Worm (Caenorhabditis elegans) whole organism, L1 larva: ENCODE measurements around the gene nhr-149.
A peak's percentile ranks its signal among the peaks of the same experiment; 100 is the strongest.

Experiments
- C34B4.2 ChIP-seq: sonication (generic microtip); optimal IDR thresholded peaks from 2 replicates; lab custom pipeline; 2017; ENCODE audit warnings: mild to moderate bottlenecking, missing genetic modification characterization, missing compliant biosample characterization
- Y116A8C.19 ChIP-seq: sonication (generic microtip); optimal IDR thresholded peaks from 2 replicates; lab custom pipeline; 2016; ENCODE audit warnings: missing compliant biosample characterization, missing genetic modification characterization, borderline replicate concordance
- blmp-1 ChIP-seq: fragments of 150-350 bp; optimal IDR thresholded peaks from 2 replicates; lab custom pipeline; 2014; ENCODE audit warnings: missing biosample characterization, missing genetic modification characterization
- ceh-8 ChIP-seq: fragments of 200-800 bp; sonication (Bioruptor generic); optimal IDR thresholded peaks from 2 replicates; lab custom pipeline; 2018; ENCODE audit warnings: mild to moderate bottlenecking, missing genetic modification characterization, moderate library complexity, missing compliant biosample characterization
- efl-1 ChIP-seq, 4 experiments: fragments of 150-350 bp; optimal IDR thresholded peaks in 3 of 4; peaks in 1 of 4; 1 replicate in 1 of 4; 2 replicates in 3 of 4; lab custom pipeline; 2014; ENCODE audit warnings: missing biosample characterization in 2 of 4, missing genetic modification characterization in 2 of 4, missing genetic modification reagents in 2 of 4
- egl-13 ChIP-seq: sonication (generic microtip); optimal IDR thresholded peaks from 2 replicates; lab custom pipeline; 2016; ENCODE audit warnings: missing genotype, missing genetic modification reagents, missing genetic modification characterization, missing compliant biosample characterization
- egl-27 ChIP-seq, 2 experiments: fragments of 150-350 bp in 1 of 2; sonication (generic microtip); optimal IDR thresholded peaks; 3 replicates each; lab custom pipeline; 2017 to 2018; ENCODE audit warnings: missing biosample characterization in 2 of 2, missing genetic modification characterization in 2 of 2, missing genetic modification reagents in 2 of 2
- elt-2 ChIP-seq: sonication (generic microtip); optimal IDR thresholded peaks from 2 replicates; lab custom pipeline; 2016; ENCODE audit warnings: missing genetic modification characterization, mild to moderate bottlenecking, inconsistent platforms, missing compliant biosample characterization, missing genetic modification reagents
- elt-3 ChIP-seq, 6 experiments: fragments of 150-350 bp in 1 of 6; sonication (generic microtip); optimal IDR thresholded peaks; 2 replicates each; lab custom pipeline; 2017 to 2018; ENCODE audit warnings: missing biosample characterization in 6 of 6, missing genetic modification characterization in 6 of 6, inconsistent platforms in 1 of 6
- fkh-8 ChIP-seq: sonication (generic microtip); optimal IDR thresholded peaks from 2 replicates; lab custom pipeline; 2016; ENCODE audit warnings: mild to moderate bottlenecking, missing genetic modification characterization, missing compliant biosample characterization
- hlh-4 ChIP-seq: sonication (generic microtip); optimal IDR thresholded peaks from 2 replicates; lab custom pipeline; 2016; ENCODE audit warnings: mild to moderate bottlenecking, missing genetic modification characterization, missing compliant biosample characterization
- lin-15B ChIP-seq: fragments of 150-350 bp; sonication (generic microtip); optimal IDR thresholded peaks from 3 replicates; lab custom pipeline; 2014; ENCODE audit warnings: missing biosample characterization, missing genetic modification characterization
- lin-39 ChIP-seq: fragments of 150-350 bp; optimal IDR thresholded peaks from 2 replicates; lab custom pipeline; 2014; ENCODE audit warnings: missing biosample characterization, missing genetic modification reagents, missing genetic modification characterization
- lsy-2 ChIP-seq, 2 experiments: fragments of 150-350 bp; optimal IDR thresholded peaks; 2 replicates each; lab custom pipeline; 2014; ENCODE audit warnings: missing biosample characterization in 2 of 2, missing genetic modification characterization in 2 of 2
- mef-2 ChIP-seq: fragments of 150-350 bp; optimal IDR thresholded peaks from 2 replicates; lab custom pipeline; 2014; ENCODE audit warnings: missing biosample characterization, missing genetic modification characterization
- nhr-71 ChIP-seq: sonication (generic microtip); optimal IDR thresholded peaks from 2 replicates; lab custom pipeline; 2016; ENCODE audit warnings: mild to moderate bottlenecking, missing genetic modification characterization, moderate library complexity, missing compliant biosample characterization
- nhr-85 ChIP-seq: sonication (generic microtip); peaks from one replicate; lab custom pipeline; 2016; ENCODE audit warnings: missing genetic modification characterization, inconsistent platforms, missing compliant biosample characterization
- nhr-90 ChIP-seq: sonication (generic microtip); optimal IDR thresholded peaks from 2 replicates; lab custom pipeline; 2016; ENCODE audit warnings: mild to moderate bottlenecking, missing genetic modification characterization, missing compliant biosample characterization; ENCODE audit not compliant: poor library complexity
- pqm-1 ChIP-seq: sonication (generic microtip); optimal IDR thresholded peaks from 3 replicates; lab custom pipeline; 2017; ENCODE audit warnings: missing biosample characterization, missing genetic modification characterization
- skn-1 ChIP-seq: fragments of 150-350 bp; optimal IDR thresholded peaks from 2 replicates; lab custom pipeline; 2014; ENCODE audit warnings: missing biosample characterization, missing genetic modification characterization
- sox-4 ChIP-seq: sonication (generic microtip); optimal IDR thresholded peaks from 2 replicates; lab custom pipeline; 2016; ENCODE audit warnings: missing genetic modification characterization, missing compliant biosample characterization
- sptf-1 ChIP-seq: fragments of 150-350 bp; optimal IDR thresholded peaks from 2 replicates; lab custom pipeline; 2014; ENCODE audit warnings: missing biosample characterization, missing genetic modification characterization
- swsn-7 ChIP-seq: sonication (generic microtip); optimal IDR thresholded peaks from 2 replicates; lab custom pipeline; 2016; ENCODE audit warnings: missing genetic modification characterization, missing compliant biosample characterization
- tbx-2 ChIP-seq: sonication (generic microtip); optimal IDR thresholded peaks from 2 replicates; lab custom pipeline; 2016; ENCODE audit warnings: missing genetic modification characterization, missing compliant biosample characterization

nhr-149 gene

ce11 chrV:7386052-7386573, 36.7 kb upstream of the nhr-149 start, which contains the start of gene srp-6 (continued):
- TF ChIP-seq hlh-4 (peak; percentile 57), ceh-8 (no peak), tbx-2 (tag; lab: Kevin White, UChicago) (no peak), Y116A8C.19 (no peak), elt-3 (tag; optimal IDR thresholded peaks at IDR 0.05; lab: Kevin White, UChicago) (no peak), nhr-85 (tag; lab: Kevin White, UChicago) (no peak), fkh-8 (tag; lab: Kevin White, UChicago) (peak; percentile 42), sptf-1 (tag; lab: Kevin White, UChicago) (no peak)

DNA sequence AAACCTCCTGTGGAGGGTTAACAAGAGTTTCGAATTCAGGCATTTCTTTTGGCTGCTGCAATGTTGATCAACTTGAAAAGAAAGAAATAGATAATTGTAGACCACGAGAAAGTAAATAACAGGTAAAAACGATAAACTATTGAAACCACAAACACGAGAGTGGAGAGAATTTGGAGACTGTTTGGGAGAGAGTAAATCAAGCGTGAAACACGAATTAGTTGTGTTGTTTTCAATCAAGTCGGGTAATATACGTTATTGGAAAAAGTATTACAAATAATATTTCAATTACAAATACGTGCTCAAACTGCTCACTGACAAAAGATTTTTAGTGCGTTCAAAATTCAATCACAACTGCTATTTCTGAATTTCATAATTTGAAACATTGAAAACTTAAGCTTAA, 31.6 kb upstream of the nhr-149 start, which contains the start of gene C03G6.17:
Gene C03G6.17 (minus strand): TSS at position 101 of the 400 bp plus-strand sequence.
- peak; percentile 63 for TF ChIP-seq nhr-85 (tag; lab: Kevin White, UChicago)
- peak; percentile 22 for TF ChIP-seq blmp-1 (tag; lab: Kevin White, UChicago)
- TF ChIP-seq C34B4.2 (tag; lab: Kevin White, UChicago), result no peak
- no peak for TF ChIP-seq ceh-8
- no peak for TF ChIP-seq egl-27 (tag; optimal IDR thresholded peaks at IDR 0.05; lab: Kevin White, UChicago)

DNA sequence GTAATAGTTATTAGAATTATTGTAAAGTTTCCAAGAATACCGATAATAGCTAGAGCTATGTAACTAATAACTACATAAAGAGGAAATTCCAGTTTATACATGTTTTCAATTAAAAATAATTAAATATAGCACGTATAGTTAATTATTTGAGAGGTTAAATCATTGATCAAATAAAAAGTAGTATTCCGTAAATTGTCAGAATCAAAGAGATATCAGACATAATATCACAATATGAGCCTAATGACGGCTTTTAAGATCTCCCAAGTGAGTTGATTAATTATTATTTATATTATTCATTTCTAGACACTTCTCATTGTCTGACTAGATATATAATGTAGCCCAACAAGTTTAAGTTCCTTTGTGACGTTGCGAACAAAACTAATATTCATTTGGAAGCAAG, 29.9 kb upstream of the nhr-149 start, which contains the start of gene srsx-24:
Gene srsx-24 (minus strand): TSS at position 101 of the 400 bp plus-strand sequence.
- TF ChIP-seq skn-1 (tag; lab: Kevin White, UChicago) (no peak), ceh-8 (peak; percentile 40)

DNA sequence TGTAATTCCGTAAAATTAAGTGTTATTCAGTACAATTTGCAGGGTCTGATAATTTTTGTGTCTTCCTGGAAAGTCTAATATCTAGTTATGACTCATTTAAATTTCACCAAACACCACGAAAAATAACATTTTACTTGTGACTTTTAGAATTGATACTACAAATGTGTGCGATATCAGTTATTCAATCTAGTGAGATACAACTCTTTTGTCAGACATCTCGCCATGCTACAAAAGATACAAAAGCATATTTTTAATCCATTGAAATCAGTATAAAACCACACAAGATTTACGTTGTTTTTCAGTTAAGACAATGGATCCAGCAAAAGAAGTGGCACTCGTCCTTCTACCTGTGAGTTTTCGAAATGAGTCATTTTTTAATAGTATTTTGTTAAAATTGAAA, 24.6 kb upstream of the nhr-149 start, which contains the start of gene srx-56:
Gene srx-56 (plus strand): TSS at position 301 of the 400 bp plus-strand sequence.
- TF ChIP-seq sox-4 (tag; lab: Kevin White, UChicago) (no peak), fkh-8 (tag; lab: Kevin White, UChicago) (peak; percentile 50), mef-2 (tag; lab: Kevin White, UChicago) (no peak)

- no peak for TF ChIP-seq nhr-90 (tag; lab: Kevin White, UChicago)
- TF ChIP-seq efl-1 (optimal IDR thresholded peaks at IDR 0.05; lab: Kevin White, UChicago), result no peak
- peak in 1 of 2 experiments; percentile 77 for TF ChIP-seq efl-1 (GFP tag; optimal IDR thresholded peaks at IDR 0.05 in 1 of 2; lab: Kevin White, UChicago)
Measured at ce11 chrV:7369578-7369977, 20.1 kb upstream of the nhr-149 start, which contains the start of gene srj-14. Gene srj-14 (plus strand): TSS chrV:7369708.

ce11 chrV:7364951-7365350, 15.5 kb upstream of the nhr-149 start, which contains the start of gene exc-13:
Gene exc-13 (plus strand): TSS chrV:7365251.
- TF ChIP-seq lsy-2 (tag; optimal IDR thresholded peaks at IDR 0.05; lab: Kevin White, UChicago) (no peak), nhr-71 (peak; percentile 5)

DNA sequence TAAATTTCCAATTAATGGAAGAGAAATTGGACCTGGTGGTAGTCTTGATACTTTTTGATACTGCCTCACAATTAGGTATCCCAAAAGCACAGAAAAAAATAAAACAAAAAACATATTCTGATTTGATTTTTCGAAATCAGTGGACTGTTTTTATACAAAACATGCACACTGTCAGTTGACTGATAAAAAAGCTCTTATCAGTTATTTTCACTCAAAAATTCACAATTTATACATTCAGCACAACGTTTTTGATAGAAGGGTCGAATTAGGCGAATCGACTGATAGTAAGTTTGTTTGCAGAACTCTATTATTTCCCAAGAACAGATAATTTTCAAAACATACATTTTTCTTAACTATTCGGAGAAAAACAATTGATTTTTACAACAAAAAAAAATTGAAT, 14.6 kb upstream of the nhr-149 start, which contains the start of gene cyp-35A2:
Gene cyp-35A2 (minus strand): TSS at position 124 of the 400 bp plus-strand sequence.
- TF ChIP-seq lin-15B (tag; lab: Kevin White, UChicago) (no peak), swsn-7 (tag; lab: Kevin White, UChicago) (no peak), elt-2 (tag; lab: Kevin White, UChicago) (peak; percentile 90)

DNA sequence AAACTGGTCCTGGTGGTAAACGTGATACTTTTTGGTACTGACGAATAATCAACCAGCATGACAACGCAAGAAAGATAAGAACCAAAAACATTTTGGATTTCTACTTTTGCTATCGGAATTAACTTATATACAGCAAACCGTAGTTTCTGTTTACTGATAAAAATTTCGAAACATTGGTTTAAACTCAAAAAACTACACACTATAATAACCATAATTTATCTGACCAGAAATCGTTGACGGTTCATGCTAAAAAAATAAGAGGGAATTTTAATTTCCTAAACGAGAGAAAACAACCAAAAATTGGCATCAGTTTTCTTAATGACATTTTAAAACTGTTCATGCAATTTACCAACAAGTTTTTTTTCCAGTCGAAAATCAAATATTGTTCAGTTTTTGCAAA, 12.2 kb upstream of the nhr-149 start, which contains the start of gene cyp-35A1:
Gene cyp-35A1 (minus strand): TSS at position 101 of the 400 bp plus-strand sequence.
- no peak for TF ChIP-seq efl-1 (optimal IDR thresholded peaks at IDR 0.05; lab: Kevin White, UChicago)
- peak in 1 of 2 experiments; percentile 37 for TF ChIP-seq efl-1 (GFP tag; optimal IDR thresholded peaks at IDR 0.05 in 1 of 2; lab: Kevin White, UChicago)
- no peak for TF ChIP-seq swsn-7 (tag; lab: Kevin White, UChicago)
- TF ChIP-seq pqm-1, result no peak
- TF ChIP-seq egl-13 (tag; lab: Kevin White, UChicago), result no peak

DNA sequence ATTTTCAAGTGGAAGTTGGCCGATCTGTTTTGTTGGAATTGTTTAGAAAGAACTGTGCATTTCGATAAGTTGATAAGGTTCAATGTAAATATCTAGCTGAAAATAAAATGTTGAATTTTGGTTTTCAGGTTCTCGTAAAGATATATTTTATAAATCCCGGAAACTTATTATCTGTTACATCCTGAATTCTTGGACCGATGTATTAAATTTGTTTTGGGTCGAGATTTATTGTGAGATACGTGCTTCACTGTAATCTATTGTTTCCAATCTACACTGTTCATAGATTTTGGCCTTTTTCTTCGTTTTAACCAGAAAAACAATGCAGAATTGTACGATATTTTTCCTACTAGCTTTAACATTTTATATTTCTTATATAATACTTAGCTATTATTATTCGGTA, 7.7 kb upstream of the nhr-149 start, which contains the start of gene C03G6.6:
Gene C03G6.6 (plus strand): TSS at position 301 of the 400 bp plus-strand sequence.
- TF ChIP-seq elt-2 (tag; lab: Kevin White, UChicago) (no peak), lin-39 (tag; lab: Kevin White, UChicago) (no peak)
